Worm (Caenorhabditis elegans): ENCODE results near the gene F32G8.2.

DNA sequence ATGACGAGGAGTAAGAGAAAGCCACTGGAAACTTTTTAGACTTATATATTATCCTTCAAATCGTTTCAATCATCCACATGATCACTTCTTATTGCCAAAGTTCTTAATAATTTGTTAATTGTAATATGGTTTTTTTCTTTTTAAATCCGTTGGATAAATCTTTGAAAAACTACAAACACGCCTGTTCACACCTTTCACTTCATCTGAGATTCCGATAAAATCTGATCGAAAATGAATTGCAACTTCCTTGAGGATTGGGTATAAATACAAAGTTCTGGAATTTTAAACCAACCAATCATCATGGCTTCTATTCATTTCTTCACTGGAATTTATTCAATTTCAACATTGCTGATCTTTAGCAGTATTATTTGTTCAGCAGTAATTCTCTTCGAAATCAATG, 10.8 kb downstream of the F32G8.2 start, which contains the start of gene col-152:
- TF ChIP-seq ceh-24 (tag; optimal IDR thresholded peaks at IDR 0.05) (no peak), elt-2 (tag; optimal IDR thresholded peaks at IDR 0.05) (no peak), pros-1 (tag; optimal IDR thresholded peaks at IDR 0.05) (no peak), hlh-8 (tag; optimal IDR thresholded peaks at IDR 0.05) (no peak), F13H6.1 (tag; optimal IDR thresholded peaks at IDR 0.05) (no peak), dve-1 (tag; optimal IDR thresholded peaks at IDR 0.05) (no peak)

All from whole organism, late embryonic.